Worm (Caenorhabditis elegans): ENCODE measurements around the gene cest-24.

DNA sequence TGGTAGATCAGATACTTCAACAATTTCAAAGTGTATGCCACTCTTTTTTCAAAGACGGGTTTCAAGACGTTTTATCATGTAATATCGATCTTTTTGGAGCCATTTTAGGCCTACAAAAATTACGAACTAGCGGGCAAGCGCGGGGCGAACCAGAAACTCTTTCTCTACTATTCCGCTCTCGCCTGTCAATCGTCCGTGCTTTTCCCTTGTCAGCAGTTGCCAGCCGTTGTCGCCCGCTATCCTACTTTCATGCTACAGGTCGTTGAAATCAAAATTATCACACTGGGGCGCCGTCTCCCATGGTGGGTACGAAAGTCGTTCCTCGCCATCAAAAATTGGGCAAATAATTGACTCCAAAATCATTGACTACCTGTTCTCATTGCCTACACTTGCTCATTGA is 15.7 kb upstream of the cest-24 start:
- no peak for TF ChIP-seq mdl-1 (tag; optimal IDR thresholded peaks at IDR 0.05)
- TF ChIP-seq sup-37 (GFP tag; optimal IDR thresholded peaks at IDR 0.05): no peak
- TF ChIP-seq sptf-1 (tag; optimal IDR thresholded peaks at IDR 0.05): no peak
- no peak for TF ChIP-seq C16A3.4 (tag; optimal IDR thresholded peaks at IDR 0.05)
- TF ChIP-seq C04F5.9 (tag; optimal IDR thresholded peaks at IDR 0.05): no peak
- TF ChIP-seq lin-15B (tag; optimal IDR thresholded peaks at IDR 0.05): no peak
- no peak for TF ChIP-seq nhr-28 (tag; optimal IDR thresholded peaks at IDR 0.05)
- no peak for TF ChIP-seq nhr-11 (tag; optimal IDR thresholded peaks at IDR 0.05)
- no peak for TF ChIP-seq lin-13 (GFP tag; optimal IDR thresholded peaks at IDR 0.05)
- no peak for TF ChIP-seq swsn-7 (tag; optimal IDR thresholded peaks at IDR 0.05)
- TF ChIP-seq hlh-4 (tag; optimal IDR thresholded peaks at IDR 0.05): no peak
- no peak for TF ChIP-seq lsy-2 (tag; optimal IDR thresholded peaks at IDR 0.05)

Data from whole organism, L1 larva.